Worm (Caenorhabditis elegans): Measurements from ENCODE around the gene ZK402.5.
"Not testable (repeated sequence)": the region's sequence is repeated elsewhere in the genome, so short reads cannot be mapped to it uniquely, and the experiment has no call there.

- not testable (repeated sequence) for TF ChIP-seq B0310.2 (tag; optimal IDR thresholded peaks at IDR 0.05); tbx-11 (GFP tag; IDR thresholded peaks at IDR 0.05); tra-4 (tag; optimal IDR thresholded peaks at IDR 0.05); flt-1 (GFP tag; IDR thresholded peaks at IDR 0.05); hnd-1 (tag; optimal IDR thresholded peaks at IDR 0.05); ets-7 (tag; optimal IDR thresholded peaks at IDR 0.05); tbx-37 (GFP tag; conservative IDR thresholded peaks at IDR 0.05); hmbx-1 (tag; optimal IDR thresholded peaks at IDR 0.05); ama-1 (optimal IDR thresholded peaks at IDR 0.05); pes-1 (GFP tag; IDR thresholded peaks at IDR 0.05)
Observed at ce11 chrX:1430707-1431106, 29.5 kb upstream of the ZK402.5 start, which contains the start of gene F19G12.1.
